Fruit fly (Drosophila melanogaster) whole organism, embryonic: ENCODE results near the gene siz.
A peak's percentile ranks its signal among the peaks of the same experiment; 100 is the strongest.

Experiments used
- Aef1 ChIP-seq: fragments of 200-800 bp; sonication (Bioruptor generic); IDR thresholded peaks from 3 replicates; pipeline ENCODE4 v1.3.6; 2022; ENCODE audit warnings: missing biosample characterization, missing genetic modification characterization
- CG11504 ChIP-seq: fragments of 200-800 bp; sonication (Bioruptor generic); optimal IDR thresholded peaks from 3 replicates; lab custom pipeline; 2019; ENCODE audit warnings: missing biosample characterization, mild to moderate bottlenecking, missing genetic modification characterization, moderate library complexity
- CG11695 ChIP-seq: fragments of 200-800 bp; sonication (Bioruptor generic); IDR thresholded peaks from 3 replicates; pipeline ENCODE4 v1.3.6; 2022; ENCODE audit warnings: missing biosample characterization, missing genetic modification characterization
- CG12155 ChIP-seq: fragments of 200-800 bp; sonication (Bioruptor generic); optimal IDR thresholded peaks from 3 replicates; lab custom pipeline; 2016; ENCODE audit warnings: missing biosample characterization, missing genetic modification characterization
- CG12769 ChIP-seq: fragments of 200-800 bp; sonication (Bioruptor generic); optimal IDR thresholded peaks from 2 replicates; lab custom pipeline; 2019; ENCODE audit warnings: missing biosample characterization, mild to moderate bottlenecking, missing genetic modification characterization, moderate library complexity
- CG14050 ChIP-seq: fragments of 200-800 bp; sonication (Bioruptor generic); IDR thresholded peaks from 3 replicates; pipeline ENCODE4 v1.3.6; 2022; ENCODE audit warnings: missing biosample characterization, missing genetic modification characterization
- CG15269 ChIP-seq: fragments of 200-800 bp; sonication (Bioruptor generic); optimal IDR thresholded peaks from 2 replicates; lab custom pipeline; 2018; ENCODE audit warnings: missing biosample characterization, mild to moderate bottlenecking, missing genetic modification characterization, moderate library complexity
- CG15514 ChIP-seq: fragments of 200-800 bp; sonication (Bioruptor generic); optimal IDR thresholded peaks from 3 replicates; lab custom pipeline; 2017; ENCODE audit warnings: missing biosample characterization, missing genetic modification characterization, mild to moderate bottlenecking, moderate library complexity, missing genetic modification reagents
- CG17361 ChIP-seq: fragments of 200-800 bp; sonication (Bioruptor generic); IDR thresholded peaks from 3 replicates; pipeline ENCODE4 v1.3.6; 2022; ENCODE audit warnings: missing biosample characterization, missing genetic modification characterization
- CG17912 ChIP-seq: fragments of 200-800 bp; sonication (Bioruptor generic); optimal IDR thresholded peaks from 2 replicates; lab custom pipeline; 2018; ENCODE audit warnings: missing biosample characterization, mild to moderate bottlenecking, missing genetic modification characterization
- CG2199 ChIP-seq: fragments of 200-800 bp; sonication (Bioruptor generic); IDR thresholded peaks from 3 replicates; pipeline ENCODE4 v1.3.6; 2022; ENCODE audit warnings: missing biosample characterization, missing genetic modification characterization
- CG34422 ChIP-seq: fragments of 200-800 bp; sonication (Bioruptor generic); IDR thresholded peaks from 3 replicates; pipeline ENCODE4 v1.3.6; 2022; ENCODE audit warnings: missing biosample characterization, missing genetic modification characterization
- CG4424 ChIP-seq: fragments of 200-800 bp; sonication (Bioruptor generic); optimal IDR thresholded peaks from 3 replicates; lab custom pipeline; 2016; ENCODE audit warnings: missing biosample characterization, missing genetic modification characterization
- CG4854 ChIP-seq: fragments of 200-800 bp; sonication (Bioruptor generic); optimal IDR thresholded peaks from 2 replicates; lab custom pipeline; 2016; ENCODE audit warnings: missing biosample characterization, missing genetic modification characterization, inconsistent platforms
- CG6254 ChIP-seq: fragments of 200-800 bp; sonication (Bioruptor generic); optimal IDR thresholded peaks from 3 replicates; lab custom pipeline; 2017; ENCODE audit warnings: mild to moderate bottlenecking, missing biosample characterization, missing genetic modification reagents, missing genetic modification characterization
- CG6813 ChIP-seq: fragments of 200-800 bp; sonication (Bioruptor generic); optimal IDR thresholded peaks from 2 replicates; lab custom pipeline; 2017; ENCODE audit warnings: missing biosample characterization, missing genetic modification characterization, mild to moderate bottlenecking, moderate library complexity, missing genetic modification reagents
- CG7839 ChIP-seq: fragments of 200-800 bp; sonication (Bioruptor generic); optimal IDR thresholded peaks from 3 replicates; lab custom pipeline; 2018; ENCODE audit warnings: missing biosample characterization, mild to moderate bottlenecking, missing genetic modification characterization, moderate library complexity
- CG8281 ChIP-seq: fragments of 200-800 bp; sonication (Bioruptor generic); optimal IDR thresholded peaks from 2 replicates; lab custom pipeline; 2018; ENCODE audit warnings: missing biosample characterization, mild to moderate bottlenecking, missing genetic modification characterization, moderate library complexity
- Fer2 ChIP-seq: fragments of 200-800 bp; sonication (Bioruptor generic); optimal IDR thresholded peaks from 2 replicates; lab custom pipeline; 2018; ENCODE audit warnings: missing biosample characterization, mild to moderate bottlenecking, missing genetic modification characterization, moderate library complexity
- HHEX ChIP-seq: fragments of 200-800 bp; sonication (Bioruptor generic); optimal IDR thresholded peaks from 3 replicates; lab custom pipeline; 2017; ENCODE audit warnings: missing biosample characterization, mild to moderate bottlenecking, missing genetic modification characterization, missing genetic modification reagents
- Hr78 ChIP-seq, 2 experiments: fragments of 200-800 bp in 1 of 2; fragments of >200 bp in 1 of 2; sonication (Bioruptor generic) in 1 of 2; optimal IDR thresholded peaks; 2 replicates each; lab custom pipeline; 2017 to 2019; ENCODE audit warnings: missing biosample characterization in 2 of 2, missing genetic modification characterization in 2 of 2, mild to moderate bottlenecking in 1 of 2, moderate library complexity in 1 of 2
- Lpt ChIP-seq: fragments of >200 bp; optimal IDR thresholded peaks from 2 replicates; lab custom pipeline; 2018; ENCODE audit warnings: missing biosample characterization, missing genetic modification characterization
- Mad ChIP-seq: fragments of 200-800 bp; sonication (Bioruptor generic); optimal IDR thresholded peaks from 2 replicates; lab custom pipeline; 2016; ENCODE audit warnings: missing biosample characterization, missing genetic modification characterization
- NK7.1 ChIP-seq: fragments of 200-800 bp; sonication (Bioruptor generic); optimal IDR thresholded peaks from 3 replicates; lab custom pipeline; 2016; ENCODE audit warnings: missing biosample characterization, missing genetic modification characterization
- PHDP ChIP-seq: fragments of 200-800 bp; sonication (Bioruptor generic); optimal IDR thresholded peaks from 3 replicates; lab custom pipeline; 2018; ENCODE audit warnings: missing biosample characterization, mild to moderate bottlenecking, missing genetic modification characterization, moderate library complexity
- bcd ChIP-seq: fragments of 200-800 bp; sonication (Bioruptor generic); optimal IDR thresholded peaks from 2 replicates; lab custom pipeline; 2017; ENCODE audit warnings: missing biosample characterization, mild to moderate bottlenecking, missing genetic modification characterization
- cg ChIP-seq: fragments of 200-800 bp; sonication (Bioruptor generic); optimal IDR thresholded peaks from 3 replicates; lab custom pipeline; 2019; ENCODE audit warnings: missing biosample characterization, mild to moderate bottlenecking, missing genetic modification characterization, moderate library complexity
- emc ChIP-seq: fragments of 200-800 bp; sonication (Bioruptor generic); optimal IDR thresholded peaks from 2 replicates; lab custom pipeline; 2016; ENCODE audit warnings: missing biosample characterization, missing genetic modification characterization
- gro ChIP-seq: fragments of 200-800 bp; sonication (Bioruptor generic); optimal IDR thresholded peaks from 2 replicates; lab custom pipeline; 2016; ENCODE audit warnings: missing biosample characterization, missing genetic modification characterization
- hbn ChIP-seq: fragments of 200-800 bp; sonication (Bioruptor generic); IDR thresholded peaks from 2 replicates; pipeline ENCODE4 v1.3.6; 2022; ENCODE audit warnings: missing biosample characterization, missing genetic modification characterization; ENCODE audit not compliant: partially characterized antibody
- insv ChIP-seq, 2 experiments: fragments of 200-800 bp; sonication (Bioruptor generic); optimal IDR thresholded peaks; 3 replicates each; lab custom pipeline; 2016 to 2018; ENCODE audit warnings: missing biosample characterization in 2 of 2, missing genetic modification characterization in 2 of 2
- ken ChIP-seq: fragments of 200-800 bp; sonication (Bioruptor generic); IDR thresholded peaks from 3 replicates; pipeline ENCODE4 v1.3.6; 2022; ENCODE audit warnings: missing biosample characterization, missing genetic modification characterization
- knrl ChIP-seq: fragments of 200-800 bp; sonication (Bioruptor generic); IDR thresholded peaks from 3 replicates; pipeline ENCODE4 v1.3.6; 2022; ENCODE audit warnings: missing biosample characterization, missing genetic modification characterization; ENCODE audit not compliant: partially characterized antibody
- oc ChIP-seq: fragments of 200-800 bp; sonication (Bioruptor generic); optimal IDR thresholded peaks from 2 replicates; lab custom pipeline; 2018; ENCODE audit warnings: missing biosample characterization, mild to moderate bottlenecking, missing genetic modification characterization, moderate library complexity
- pho ChIP-seq: fragments of 200-800 bp; sonication (Bioruptor generic); optimal IDR thresholded peaks from 2 replicates; lab custom pipeline; 2016; ENCODE audit warnings: missing biosample characterization, missing genetic modification characterization
- phol ChIP-seq: fragments of 200-800 bp; sonication (Bioruptor generic); optimal IDR thresholded peaks from 3 replicates; lab custom pipeline; 2018; ENCODE audit warnings: missing biosample characterization, mild to moderate bottlenecking, missing genetic modification characterization, moderate library complexity
- psq ChIP-seq: fragments of 200-800 bp; sonication (Bioruptor generic); optimal IDR thresholded peaks from 2 replicates; lab custom pipeline; 2017; ENCODE audit warnings: missing biosample characterization, missing genetic modification characterization
- salm ChIP-seq: fragments of 200-800 bp; sonication (Bioruptor generic); optimal IDR thresholded peaks from 2 replicates; lab custom pipeline; 2018; ENCODE audit warnings: missing biosample characterization, mild to moderate bottlenecking, missing genetic modification characterization
- sc ChIP-seq, 3 experiments: fragments of >200 bp in 2 of 3; fragments of 200-800 bp in 1 of 3; sonication (Bioruptor generic) in 1 of 3; optimal IDR thresholded peaks; 2 replicates in 2 of 3; 3 replicates in 1 of 3; lab custom pipeline; 2017; ENCODE audit warnings: mild to moderate bottlenecking in 1 of 3, missing biosample characterization in 1 of 3, missing genetic modification characterization in 1 of 3, missing genetic modification reagents in 1 of 3
- sd ChIP-seq: fragments of 200-800 bp; sonication (Bioruptor generic); optimal IDR thresholded peaks from 3 replicates; lab custom pipeline; 2018; ENCODE audit warnings: missing biosample characterization, mild to moderate bottlenecking, missing genetic modification characterization, moderate library complexity
- sens-2 ChIP-seq: fragments of 200-800 bp; sonication (Bioruptor generic); IDR thresholded peaks from 2 replicates; pipeline ENCODE4 v1.3.6; 2022; ENCODE audit warnings: missing biosample characterization, missing genetic modification characterization
- slp2 ChIP-seq: fragments of 200-800 bp; sonication (Bioruptor generic); optimal IDR thresholded peaks from 2 replicates; lab custom pipeline; 2016; ENCODE audit warnings: missing biosample characterization, missing genetic modification characterization
- tap ChIP-seq: fragments of 200-800 bp; optimal IDR thresholded peaks from 3 replicates; lab custom pipeline; 2019; ENCODE audit warnings: missing biosample characterization, mild to moderate bottlenecking, missing genetic modification characterization, moderate library complexity
- tin ChIP-seq: fragments of 200-800 bp; sonication (Bioruptor generic); optimal IDR thresholded peaks from 3 replicates; lab custom pipeline; 2016; ENCODE audit warnings: missing biosample characterization, missing genetic modification characterization
- unpg ChIP-seq: fragments of 200-800 bp; sonication (Bioruptor generic); optimal IDR thresholded peaks from 3 replicates; lab custom pipeline; 2018; ENCODE audit warnings: missing biosample characterization, mild to moderate bottlenecking, missing genetic modification characterization, moderate library complexity
- wor ChIP-seq: fragments of 200-800 bp; sonication (Bioruptor generic); IDR thresholded peaks from 2 replicates; pipeline ENCODE4 v1.3.6; 2022; ENCODE audit warnings: missing biosample characterization, missing genetic modification characterization
- zfh2 ChIP-seq: fragments of 200-800 bp; sonication (Bioruptor generic); optimal IDR thresholded peaks from 2 replicates; lab custom pipeline; 2016; ENCODE audit warnings: missing biosample characterization, missing genetic modification characterization

Gene siz

dm6 chr3L:21034281-21035221, at the start of gene siz (continued):
- peak; percentile 79 for TF ChIP-seq CG12155 (GFP tag; lab: Kevin White, UChicago)
- no peak for TF ChIP-seq NK7.1 (GFP tag; lab: Kevin White, UChicago)
- peak; percentile 26 for TF ChIP-seq phol (tag; lab: Kevin White, UChicago)
- no peak for TF ChIP-seq CG17912 (GFP tag; lab: Kevin White, UChicago)
- TF ChIP-seq hbn (GFP tag; lab: Robert Waterston, UW) = peak; percentile 29; the same call in 1 of the 2 replicates
- TF ChIP-seq CG6813 (GFP tag; lab: Kevin White, UChicago) = no peak
- TF ChIP-seq Lpt (GFP tag; lab: Kevin White, UChicago) = no peak
- TF ChIP-seq Aef1 (GFP tag; lab: Robert Waterston, UW) = no peak
- TF ChIP-seq CG6254 = no peak
- TF ChIP-seq HHEX (GFP tag; lab: Kevin White, UChicago) = no peak
- TF ChIP-seq tin (GFP tag; lab: Kevin White, UChicago) = no peak
- peak; percentile 37; the same call in 1 of the 3 replicates for TF ChIP-seq CG17361 (GFP tag; lab: Robert Waterston, UW)
- no peak for TF ChIP-seq sc (optimal IDR thresholded peaks at IDR 0.05; lab: Kevin White, UChicago)
- no peak for TF ChIP-seq sc (GFP tag; optimal IDR thresholded peaks at IDR 0.05; lab: Kevin White, UChicago)
- TF ChIP-seq insv (GFP tag; optimal IDR thresholded peaks at IDR 0.05; lab: Kevin White, UChicago) = peak in 1 of 2 experiments; percentile 60
- TF ChIP-seq Hr78 (GFP tag; optimal IDR thresholded peaks at IDR 0.05; lab: Kevin White, UChicago) = peak in 1 of 2 experiments; percentile 15
- TF ChIP-seq salm = peak; percentile 5
- no peak for TF ChIP-seq CG7839 (tag; lab: Kevin White, UChicago)
- no peak for TF ChIP-seq wor
- TF ChIP-seq CG2199 = no peak
- TF ChIP-seq CG14050 (GFP tag; lab: Robert Waterston, UW) = no peak
- TF ChIP-seq slp2 (GFP tag; lab: Kevin White, UChicago) = no peak
- peak; percentile 25 for TF ChIP-seq gro (GFP tag; lab: Kevin White, UChicago)
- peak; percentile 98 for TF ChIP-seq CG15514 (GFP tag; lab: Kevin White, UChicago)
- peak; percentile 46 for TF ChIP-seq CG11504 (tag; lab: Kevin White, UChicago)
- TF ChIP-seq tap = no peak
- TF ChIP-seq psq (GFP tag; lab: Kevin White, UChicago) = no peak
- TF ChIP-seq CG12769 (tag; lab: Kevin White, UChicago) = peak; percentile 54
- TF ChIP-seq knrl (GFP tag; lab: Robert Waterston, UW) = no peak
- TF ChIP-seq CG8281 (tag; lab: Kevin White, UChicago) = no peak
- no peak for TF ChIP-seq emc (GFP tag; lab: Kevin White, UChicago)
- peak; percentile 25 for TF ChIP-seq pho (GFP tag; lab: Kevin White, UChicago)
- no peak for TF ChIP-seq Mad (GFP tag; lab: Kevin White, UChicago)
- no peak for TF ChIP-seq Fer2
- no peak for TF ChIP-seq CG11695 (GFP tag; lab: Robert Waterston, UW)
- no peak for TF ChIP-seq unpg (GFP tag; lab: Kevin White, UChicago)
- TF ChIP-seq ken (GFP tag; lab: Robert Waterston, UW) = no peak
- no peak for TF ChIP-seq CG4424 (GFP tag; lab: Kevin White, UChicago)
- TF ChIP-seq cg (GFP tag; lab: Kevin White, UChicago) = no peak
- TF ChIP-seq CG15269 = peak; percentile 43
- TF ChIP-seq PHDP = peak; percentile 6
- peak; percentile 71 for TF ChIP-seq oc (tag; lab: Kevin White, UChicago)
- no peak for TF ChIP-seq CG4854
- TF ChIP-seq sens-2 (GFP tag; lab: Robert Waterston, UW) = no peak
- TF ChIP-seq bcd (GFP tag; lab: Kevin White, UChicago) = peak; percentile 5
- no peak for TF ChIP-seq zfh2 (GFP tag; lab: Kevin White, UChicago)
- no peak; the same call in 2 of the 3 replicates for TF ChIP-seq CG34422
- TF ChIP-seq sd (tag; lab: Kevin White, UChicago) = peak; percentile 37
